Worm (Caenorhabditis elegans) whole organism, early embryonic: Measurements from ENCODE around the gene Y49A10A.2.

Source experiments
- ama-1 ChIP-seq: fragments of 150-350 bp; optimal IDR thresholded peaks from 2 replicates; lab custom pipeline; 2014
- ets-7 ChIP-seq: sonication (generic microtip); optimal IDR thresholded peaks from 2 replicates; lab custom pipeline; 2016; ENCODE audit warnings: missing genotype, missing genetic modification characterization, missing compliant biosample characterization
- flt-1 ChIP-seq: fragments of 200-800 bp; sonication (Bioruptor generic); IDR thresholded peaks from 2 replicates; pipeline ENCODE4 v1.3.6; 2022; ENCODE audit warnings: missing genetic modification characterization, missing compliant biosample characterization
- tra-4 ChIP-seq: sonication (generic microtip); optimal IDR thresholded peaks from 2 replicates; lab custom pipeline; 2017; ENCODE audit warnings: missing genetic modification characterization, missing compliant biosample characterization

ce11 chrX:10355650-10356049 lies 16.8 kb downstream of the Y49A10A.2 start, which contains the start of gene R07E3.7:
- TF ChIP-seq flt-1 (GFP tag; lab: Robert Waterston, UW) (no peak), ets-7 (no peak), ama-1 (lab: Kevin White, UChicago) (no peak), tra-4 (tag; lab: Kevin White, UChicago) (no peak)
